Worm (Caenorhabditis elegans) whole organism, mixed stage, embryonic: ENCODE results near the gene K12H6.7.
A peak's percentile ranks its signal among the peaks of the same experiment; 100 is the strongest.

Source experiments
- ceh-39 ChIP-seq: fragments of 150-350 bp; optimal IDR thresholded peaks from 2 replicates; lab custom pipeline; 2014; ENCODE audit warnings: missing biosample characterization, missing genetic modification characterization
- ceh-83 ChIP-seq: fragments of 200-800 bp; sonication (Bioruptor generic); optimal IDR thresholded peaks from 2 replicates; lab custom pipeline; 2018; ENCODE audit warnings: mild to moderate bottlenecking, missing genetic modification characterization, missing compliant biosample characterization
- elt-3 ChIP-seq: fragments of 150-350 bp; optimal IDR thresholded peaks from 2 replicates; lab custom pipeline; 2014; ENCODE audit warnings: missing biosample characterization, missing genetic modification characterization
- flh-1 ChIP-seq: fragments of 200-800 bp; sonication (Bioruptor generic); optimal IDR thresholded peaks from 2 replicates; lab custom pipeline; 2018; ENCODE audit warnings: mild to moderate bottlenecking, missing genetic modification characterization, moderate library complexity, missing compliant biosample characterization
- lin-32 ChIP-seq: fragments of 200-800 bp; sonication (Bioruptor generic); optimal IDR thresholded peaks from 2 replicates; lab custom pipeline; 2018; ENCODE audit warnings: mild to moderate bottlenecking, missing genetic modification characterization, missing compliant biosample characterization
- lsy-2 ChIP-seq: fragments of 150-350 bp; optimal IDR thresholded peaks from 2 replicates; lab custom pipeline; 2014; ENCODE audit warnings: missing biosample characterization, missing genetic modification characterization
- mab-5 ChIP-seq: fragments of 150-350 bp; optimal IDR thresholded peaks from 2 replicates; lab custom pipeline; 2014; ENCODE audit warnings: missing biosample characterization, missing genetic modification characterization
- mep-1 ChIP-seq: fragments of 150-350 bp; optimal IDR thresholded peaks from 2 replicates; lab custom pipeline; 2017; ENCODE audit warnings: missing biosample characterization, missing genetic modification reagents, missing genetic modification characterization, inconsistent platforms
- nhr-2 ChIP-seq: fragments of 150-350 bp; optimal IDR thresholded peaks from 2 replicates; lab custom pipeline; 2014; ENCODE audit warnings: missing biosample characterization, missing genetic modification characterization
- nhr-237 ChIP-seq: fragments of 150-350 bp; optimal IDR thresholded peaks from 2 replicates; lab custom pipeline; 2014; ENCODE audit warnings: missing biosample characterization, missing genetic modification characterization
- nhr-28 ChIP-seq: fragments of 150-350 bp; optimal IDR thresholded peaks from 2 replicates; lab custom pipeline; 2014; ENCODE audit warnings: missing biosample characterization, missing genetic modification characterization
- pha-4 ChIP-seq: fragments of 150-350 bp; optimal IDR thresholded peaks from 2 replicates; lab custom pipeline; 2018; ENCODE audit warnings: missing biosample characterization, missing genetic modification reagents, missing genetic modification characterization
- sem-2 ChIP-seq: fragments of 200-800 bp; sonication (Bioruptor generic); optimal IDR thresholded peaks from 2 replicates; lab custom pipeline; 2018; ENCODE audit warnings: mild to moderate bottlenecking, missing genetic modification characterization, missing compliant biosample characterization
- snpc-4 ChIP-seq: fragments of 150-350 bp; optimal IDR thresholded peaks from 2 replicates; lab custom pipeline; 2014; ENCODE audit warnings: missing biosample characterization, missing genetic modification characterization
- unc-120 ChIP-seq: sonication (generic microtip); optimal IDR thresholded peaks from 2 replicates; lab custom pipeline; 2017; ENCODE audit warnings: missing genetic modification characterization, missing compliant biosample characterization; ENCODE audit not compliant: poor library complexity, severe bottlenecking

The K12H6.7 gene

ce11 chrII:2787031-2787512, 49.7 kb downstream of the K12H6.7 start, which contains the start of the genes F08D12.12 and srpa-72:
Gene F08D12.12 (minus strand): TSS chrII:2787081.
Gene srpa-72 (plus strand): TSS chrII:2787481.
- TF ChIP-seq nhr-2 (tag; lab: Kevin White, UChicago) (no peak), nhr-28 (tag; lab: Kevin White, UChicago) (no peak), elt-3 (tag; lab: Kevin White, UChicago) (no peak), pha-4 (tag; lab: Kevin White, UChicago) (peak; percentile 45), ceh-83 (GFP tag; lab: Kevin White, UChicago) (no peak), lin-32 (GFP tag; lab: Kevin White, UChicago) (no peak), nhr-237 (tag; lab: Kevin White, UChicago) (no peak), lsy-2 (peak; percentile 10), sem-2 (GFP tag; lab: Kevin White, UChicago) (no peak), unc-120 (tag; lab: Kevin White, UChicago) (peak; percentile 7)

ce11 chrII:2785787-2786186, 51.0 kb downstream of the K12H6.7 start:
- TF ChIP-seq snpc-4 (tag; lab: Kevin White, UChicago) (no peak), mab-5 (no peak), lsy-2 (no peak), flh-1 (no peak), ceh-39 (no peak), mep-1 (tag; lab: Kevin White, UChicago) (no peak)
